Fruit fly (Drosophila melanogaster) S2 (cell line): ENCODE measurements around the gene Usp14.

Experiments used
- CG8478 ChIP-seq: fragments of >200 bp; optimal IDR thresholded peaks from 2 replicates; lab custom pipeline; 2018
- CTCF ChIP-seq, 2 experiments: fragments of >200 bp; optimal IDR thresholded peaks; 2 replicates each; lab custom pipeline; 2018

Usp14 gene

dm6 chr2L:10303786-10304185 lies 10.4 kb downstream of the Usp14 start, which contains the start of gene nmd:
Gene nmd, minus strand, starts transcription at chr2L:10303947.
- TF ChIP-seq CG8478 (lab: Kevin White, UChicago) (no peak), CTCF (optimal IDR thresholded peaks at IDR 0.05; lab: Kevin White, UChicago) (peak in 1 of 2 experiments; percentile 48)

DNA sequence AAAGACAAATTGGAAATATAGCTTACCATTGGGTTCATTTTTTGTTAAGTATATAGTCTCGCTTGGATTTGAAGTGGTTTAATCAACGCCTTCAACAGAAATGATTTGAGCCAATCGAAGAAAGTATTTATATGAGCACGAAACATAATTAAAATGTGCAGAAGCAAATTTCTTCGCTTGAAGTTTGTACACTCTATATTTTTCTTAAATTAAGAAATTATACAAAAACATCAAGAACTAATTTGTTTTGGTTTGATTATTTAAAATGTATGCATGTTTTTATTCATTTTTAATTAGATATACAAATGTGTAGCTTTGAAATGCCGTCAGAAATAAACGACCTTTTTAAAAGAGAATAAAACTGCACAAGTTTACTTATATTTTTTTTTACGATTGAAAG lies 12.3 kb downstream of the Usp14 start, which contains the start of gene CG13138:
CG13138 (minus strand) TSS at position 101 of the 400 bp plus-strand sequence.
- TF ChIP-seq CG8478 (lab: Kevin White, UChicago), result no peak
- no peak for TF ChIP-seq CTCF (optimal IDR thresholded peaks at IDR 0.05; lab: Kevin White, UChicago)

- TF ChIP-seq CTCF (optimal IDR thresholded peaks at IDR 0.05; lab: Kevin White, UChicago) (no peak), CG8478 (lab: Kevin White, UChicago) (no peak)
Measured at dm6 chr2L:10299810-10300147, 14.4 kb downstream of the Usp14 start, which contains the start of gene CYLD. Gene CYLD, minus strand, starts transcription at chr2L:10299847.

dm6 chr2L:10299077-10299809 lies 15.0 kb downstream of the Usp14 start:
- TF ChIP-seq CG8478 (lab: Kevin White, UChicago) (no peak), CTCF (optimal IDR thresholded peaks at IDR 0.05; lab: Kevin White, UChicago) (no peak)

- TF ChIP-seq CG8478 (lab: Kevin White, UChicago) (no peak), CTCF (optimal IDR thresholded peaks at IDR 0.05; lab: Kevin White, UChicago) (peak; percentile 19 to 40)
Measured at dm6 chr2L:10298306-10298705, 15.9 kb downstream of the Usp14 start.

DNA sequence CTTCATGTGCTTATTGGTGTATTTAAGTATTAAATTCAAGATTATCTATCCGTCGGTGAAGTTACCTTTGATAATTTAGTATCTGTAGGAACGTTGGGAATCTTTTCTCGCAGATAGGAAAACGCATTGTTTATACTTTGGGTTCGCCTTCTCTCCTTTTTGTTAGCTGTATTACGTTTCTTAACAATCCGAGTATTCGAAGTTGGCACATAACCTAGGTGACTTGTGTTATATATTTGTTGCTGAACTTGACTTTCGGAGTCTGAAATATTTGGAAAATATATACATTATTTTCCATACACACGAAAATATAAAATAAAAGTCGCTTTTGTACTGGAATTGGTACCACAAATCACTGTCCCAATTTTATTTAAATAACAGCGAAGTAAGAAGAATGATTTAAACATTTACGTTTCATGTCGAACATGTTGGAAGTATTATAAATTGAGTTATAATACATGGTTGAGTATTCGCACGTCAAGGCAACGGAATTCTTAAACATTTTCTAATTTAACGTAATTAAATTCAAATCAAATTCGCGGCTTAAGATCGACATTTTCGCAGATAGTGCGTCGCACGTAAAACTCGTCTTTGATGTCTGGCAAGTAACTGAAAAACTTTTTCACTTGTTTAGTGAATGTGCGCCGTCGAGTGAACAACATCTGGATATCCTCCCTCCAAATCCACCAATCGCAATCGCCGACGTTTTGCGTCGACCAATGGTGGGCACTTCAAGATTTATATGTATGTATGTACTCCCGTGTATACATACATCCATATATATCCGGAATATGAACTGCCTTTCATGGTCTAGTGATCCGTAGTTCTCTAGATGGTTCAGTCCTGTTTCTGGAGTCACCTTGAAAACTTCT lies 19.2 kb downstream of the Usp14 start, which contains the start of gene Hand:
Hand (minus strand) TSS at position 588 of the 872 bp plus-strand sequence.
- no peak for TF ChIP-seq CTCF (optimal IDR thresholded peaks at IDR 0.05; lab: Kevin White, UChicago)
- TF ChIP-seq CG8478 (lab: Kevin White, UChicago), result no peak

DNA sequence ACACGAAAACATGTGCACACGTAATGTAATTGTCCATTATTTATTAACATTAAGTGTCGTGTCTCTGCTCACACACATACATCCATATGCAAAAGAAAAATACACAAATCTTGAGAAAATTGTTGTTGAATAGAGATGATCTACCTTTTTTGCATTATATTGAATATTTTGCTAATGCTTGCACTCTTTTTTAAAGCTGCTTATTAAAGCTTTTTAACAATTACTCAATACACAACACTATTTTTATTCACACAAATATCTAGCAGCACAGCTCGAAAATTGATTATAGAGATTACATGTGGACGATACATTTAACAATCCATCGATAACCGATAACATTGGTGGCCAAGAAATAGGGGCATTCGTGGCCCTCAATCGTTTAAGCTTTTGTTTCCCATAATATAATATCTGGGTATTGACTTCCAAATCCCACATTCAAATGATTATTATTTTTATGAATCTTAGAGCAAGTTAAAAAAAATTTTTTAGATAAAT lies 22.1 kb downstream of the Usp14 start, which contains the start of gene Ufd4:
Ufd4 (minus strand) TSS at position 300 of the 495 bp plus-strand sequence.
- no peak for TF ChIP-seq CG8478 (lab: Kevin White, UChicago)

dm6 chr2L:10291276-10291675 lies 22.9 kb downstream of the Usp14 start:
- TF ChIP-seq CTCF (optimal IDR thresholded peaks at IDR 0.05; lab: Kevin White, UChicago) (no peak), CG8478 (lab: Kevin White, UChicago) (no peak)

- TF ChIP-seq CTCF (optimal IDR thresholded peaks at IDR 0.05; lab: Kevin White, UChicago) (no peak), CG8478 (lab: Kevin White, UChicago) (no peak)
Measured at dm6 chr2L:10280772-10281171, 33.4 kb downstream of the Usp14 start, which contains the start of gene CG34043. Gene CG34043, minus strand, starts transcription at chr2L:10280872.

- TF ChIP-seq CTCF (optimal IDR thresholded peaks at IDR 0.05; lab: Kevin White, UChicago) (peak in 1 of 2 experiments; percentile 21), CG8478 (lab: Kevin White, UChicago) (no peak)
Measured at dm6 chr2L:10278658-10279057, 35.5 kb downstream of the Usp14 start, which contains the start of gene Utx. Gene Utx, minus strand, starts transcription at chr2L:10278811.

dm6 chr2L:10277362-10277761 lies 36.8 kb downstream of the Usp14 start:
- TF ChIP-seq CG8478 (lab: Kevin White, UChicago) (no peak), CTCF (optimal IDR thresholded peaks at IDR 0.05; lab: Kevin White, UChicago) (peak in 1 of 2 experiments; percentile 9)

DNA sequence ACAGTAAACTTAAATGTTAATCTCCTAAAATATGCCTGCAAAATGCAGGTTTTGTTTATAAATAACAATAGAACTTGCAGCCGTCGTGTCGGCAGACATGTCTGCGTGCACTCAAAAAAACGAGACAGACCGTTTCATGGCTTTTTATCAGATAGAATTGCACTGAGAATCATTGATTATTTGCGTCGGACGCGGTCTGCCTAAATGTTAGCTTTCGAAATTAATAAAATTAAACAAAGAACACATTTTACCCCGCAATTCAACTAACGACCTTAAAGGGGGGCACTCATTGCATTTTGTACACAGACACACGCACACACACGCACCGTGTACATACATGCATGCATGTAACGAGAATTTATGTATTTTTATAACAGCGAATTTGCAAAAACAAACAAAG lies 37.4 kb downstream of the Usp14 start:
- TF ChIP-seq CTCF (optimal IDR thresholded peaks at IDR 0.05; lab: Kevin White, UChicago) (no peak), CG8478 (lab: Kevin White, UChicago) (no peak)

dm6 chr2L:10276436-10276835 lies 37.8 kb downstream of the Usp14 start:
- TF ChIP-seq CTCF (optimal IDR thresholded peaks at IDR 0.05; lab: Kevin White, UChicago) (no peak), CG8478 (lab: Kevin White, UChicago) (no peak)

DNA sequence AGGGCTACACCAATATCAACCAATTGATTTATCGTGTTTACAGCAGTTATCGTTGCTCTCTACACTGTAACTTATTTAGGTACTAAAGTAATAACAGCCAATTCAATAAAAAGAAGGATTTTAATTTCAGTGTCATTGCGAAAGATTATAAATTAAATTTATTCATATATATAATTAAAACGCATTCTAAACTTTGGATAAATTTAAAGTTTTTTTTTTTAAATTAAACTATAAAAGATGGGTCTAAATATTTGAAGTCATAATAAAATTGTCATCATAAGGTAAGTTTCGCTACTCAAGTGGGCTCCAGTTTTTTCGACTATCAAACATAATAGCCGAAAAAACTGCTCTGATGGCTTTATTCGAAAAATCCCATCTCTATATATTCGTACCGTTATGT lies 42.0 kb downstream of the Usp14 start, which contains the start of gene trk:
trk (minus strand) TSS at position 101 of the 400 bp plus-strand sequence.
- no peak for TF ChIP-seq CTCF (optimal IDR thresholded peaks at IDR 0.05; lab: Kevin White, UChicago)
- TF ChIP-seq CG8478 (lab: Kevin White, UChicago), result no peak
